Worm (Caenorhabditis elegans) whole organism, mixed stage, embryonic: Measurements from ENCODE around the gene T05H4.11.

Experiments
- M03D4.4 ChIP-seq: sonication (generic microtip); optimal IDR thresholded peaks from 2 replicates; lab custom pipeline; 2017; ENCODE audit warnings: mild to moderate bottlenecking, missing genetic modification characterization, missing compliant biosample characterization
- ceh-43 ChIP-seq: fragments of 200-800 bp; sonication (Bioruptor generic); optimal IDR thresholded peaks from 2 replicates; lab custom pipeline; 2018; ENCODE audit warnings: mild to moderate bottlenecking, missing genetic modification characterization, moderate library complexity, missing compliant biosample characterization
- ces-1 ChIP-seq: fragments of 150-350 bp; optimal IDR thresholded peaks from 2 replicates; lab custom pipeline; 2014; ENCODE audit warnings: missing biosample characterization, missing genetic modification reagents, missing genetic modification characterization
- cnd-1 ChIP-seq: fragments of 200-800 bp; sonication (Bioruptor generic); optimal IDR thresholded peaks from 2 replicates; lab custom pipeline; 2018; ENCODE audit warnings: mild to moderate bottlenecking, missing genetic modification characterization, missing compliant biosample characterization
- drap-1 ChIP-seq: fragments of 200-800 bp; sonication (Bioruptor generic); optimal IDR thresholded peaks from 3 replicates; lab custom pipeline; 2018; ENCODE audit warnings: mild to moderate bottlenecking, missing genetic modification characterization, missing compliant biosample characterization
- elt-1 ChIP-seq: sonication (generic microtip); optimal IDR thresholded peaks from 2 replicates; lab custom pipeline; 2017; ENCODE audit warnings: missing genetic modification characterization, mild to moderate bottlenecking, missing compliant biosample characterization, antibody characterized with exemption, moderate library complexity, borderline replicate concordance; ENCODE audit not compliant: insufficient read depth
- flh-1 ChIP-seq: fragments of 200-800 bp; sonication (Bioruptor generic); optimal IDR thresholded peaks from 2 replicates; lab custom pipeline; 2018; ENCODE audit warnings: mild to moderate bottlenecking, missing genetic modification characterization, moderate library complexity, missing compliant biosample characterization
- ham-2 ChIP-seq: fragments of 200-800 bp; sonication (Bioruptor generic); optimal IDR thresholded peaks from 2 replicates; lab custom pipeline; 2018; ENCODE audit warnings: mild to moderate bottlenecking, missing genetic modification characterization, missing compliant biosample characterization
- hlh-1 ChIP-seq: fragments of 150-350 bp; optimal IDR thresholded peaks from 2 replicates; lab custom pipeline; 2014; ENCODE audit warnings: missing biosample characterization, missing genetic modification reagents, missing genetic modification characterization
- lin-13 ChIP-seq: fragments of 150-350 bp; optimal IDR thresholded peaks from 2 replicates; lab custom pipeline; 2014; ENCODE audit warnings: missing biosample characterization, missing genetic modification characterization
- lsy-2 ChIP-seq: fragments of 150-350 bp; optimal IDR thresholded peaks from 2 replicates; lab custom pipeline; 2014; ENCODE audit warnings: missing biosample characterization, missing genetic modification characterization
- mab-5 ChIP-seq: fragments of 150-350 bp; optimal IDR thresholded peaks from 2 replicates; lab custom pipeline; 2014; ENCODE audit warnings: missing biosample characterization, missing genetic modification characterization
- mep-1 ChIP-seq: fragments of 150-350 bp; optimal IDR thresholded peaks from 2 replicates; lab custom pipeline; 2017; ENCODE audit warnings: missing biosample characterization, missing genetic modification reagents, missing genetic modification characterization, inconsistent platforms
- mls-2 ChIP-seq: sonication (generic microtip); optimal IDR thresholded peaks from 2 replicates; lab custom pipeline; 2016; ENCODE audit warnings: mild to moderate bottlenecking, missing genetic modification characterization, moderate library complexity, missing compliant biosample characterization
- nhr-12 ChIP-seq: fragments of 150-350 bp; optimal IDR thresholded peaks from 2 replicates; lab custom pipeline; 2014; ENCODE audit warnings: missing biosample characterization, missing genetic modification characterization
- nhr-2 ChIP-seq: fragments of 150-350 bp; optimal IDR thresholded peaks from 2 replicates; lab custom pipeline; 2014; ENCODE audit warnings: missing biosample characterization, missing genetic modification characterization
- nhr-237 ChIP-seq: fragments of 150-350 bp; optimal IDR thresholded peaks from 2 replicates; lab custom pipeline; 2014; ENCODE audit warnings: missing biosample characterization, missing genetic modification characterization
- nhr-28 ChIP-seq: fragments of 150-350 bp; optimal IDR thresholded peaks from 2 replicates; lab custom pipeline; 2014; ENCODE audit warnings: missing biosample characterization, missing genetic modification characterization
- pha-4 ChIP-seq: fragments of 150-350 bp; optimal IDR thresholded peaks from 2 replicates; lab custom pipeline; 2018; ENCODE audit warnings: missing biosample characterization, missing genetic modification reagents, missing genetic modification characterization
- sem-2 ChIP-seq: fragments of 200-800 bp; sonication (Bioruptor generic); optimal IDR thresholded peaks from 2 replicates; lab custom pipeline; 2018; ENCODE audit warnings: mild to moderate bottlenecking, missing genetic modification characterization, missing compliant biosample characterization
- snpc-4 ChIP-seq: fragments of 150-350 bp; optimal IDR thresholded peaks from 2 replicates; lab custom pipeline; 2014; ENCODE audit warnings: missing biosample characterization, missing genetic modification characterization
- sptf-1 ChIP-seq: sonication (generic microtip); optimal IDR thresholded peaks from 2 replicates; lab custom pipeline; 2017; ENCODE audit warnings: mild to moderate bottlenecking, missing genetic modification characterization, moderate library complexity, missing compliant biosample characterization
- tbx-8 ChIP-seq: fragments of 200-800 bp; sonication (Bioruptor generic); optimal IDR thresholded peaks from 2 replicates; lab custom pipeline; 2018; ENCODE audit warnings: mild to moderate bottlenecking, missing genetic modification characterization, moderate library complexity, missing compliant biosample characterization
- unc-39 ChIP-seq: fragments of 150-350 bp; optimal IDR thresholded peaks from 2 replicates; lab custom pipeline; 2014; ENCODE audit warnings: missing biosample characterization, missing genetic modification characterization
- ztf-11 ChIP-seq: fragments of 150-350 bp; optimal IDR thresholded peaks from 2 replicates; lab custom pipeline; 2014; ENCODE audit warnings: missing biosample characterization, missing genetic modification characterization

Gene T05H4.11

DNA sequence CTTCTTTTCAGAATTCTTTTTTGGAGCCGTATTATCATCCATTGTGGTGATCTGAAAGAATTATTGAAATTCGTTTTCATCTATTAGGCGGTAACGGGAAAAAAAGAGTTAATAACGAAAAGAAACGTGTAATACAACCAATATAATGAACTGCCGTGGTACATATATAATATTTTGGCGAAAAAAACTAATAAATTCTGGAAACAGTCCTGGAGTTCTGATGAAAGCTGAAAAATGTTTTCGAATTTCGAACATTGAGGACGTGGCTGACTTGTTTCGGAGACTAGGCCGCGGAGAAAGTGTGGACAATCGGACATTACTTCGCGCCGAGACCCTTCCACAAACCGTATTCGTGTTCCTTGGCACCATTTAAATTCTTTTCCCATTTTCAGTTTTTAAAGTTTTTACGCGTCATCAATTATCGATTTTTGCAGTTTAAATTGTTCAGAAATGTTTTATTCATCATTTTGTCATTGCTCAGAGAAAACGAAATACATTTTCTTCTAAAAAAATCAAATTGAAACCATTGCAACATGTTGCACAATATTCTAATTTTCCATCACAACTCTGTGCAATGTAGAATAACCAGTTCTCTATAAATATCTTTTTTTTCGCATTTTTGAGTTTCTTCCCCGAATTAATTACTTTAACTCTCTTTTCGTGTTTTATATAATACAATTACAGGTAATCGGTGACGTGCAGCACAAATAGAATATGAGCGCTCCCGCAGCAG is 7.6 kb upstream of the T05H4.11 start, which contains the start of the genes gad-1 and erfa-1:
TSS of gene gad-1 (minus strand) at position 51 of the 733 bp plus-strand sequence.
TSS of gene erfa-1 (plus strand) at position 683 of the 733 bp plus-strand sequence.
- TF ChIP-seq sem-2 (GFP tag; lab: Kevin White, UChicago): no peak
- TF ChIP-seq pha-4 (tag; lab: Kevin White, UChicago): peak; percentile 8
- TF ChIP-seq ces-1 (GFP tag; lab: Kevin White, UChicago): no peak
- peak; percentile 9 for TF ChIP-seq lin-13 (tag; lab: Kevin White, UChicago)
- peak; percentile 51 for TF ChIP-seq mep-1 (tag; lab: Kevin White, UChicago)
- TF ChIP-seq lsy-2 (tag; lab: Kevin White, UChicago): peak; percentile 84
- peak; percentile 2 for TF ChIP-seq hlh-1 (tag; lab: Kevin White, UChicago)

DNA sequence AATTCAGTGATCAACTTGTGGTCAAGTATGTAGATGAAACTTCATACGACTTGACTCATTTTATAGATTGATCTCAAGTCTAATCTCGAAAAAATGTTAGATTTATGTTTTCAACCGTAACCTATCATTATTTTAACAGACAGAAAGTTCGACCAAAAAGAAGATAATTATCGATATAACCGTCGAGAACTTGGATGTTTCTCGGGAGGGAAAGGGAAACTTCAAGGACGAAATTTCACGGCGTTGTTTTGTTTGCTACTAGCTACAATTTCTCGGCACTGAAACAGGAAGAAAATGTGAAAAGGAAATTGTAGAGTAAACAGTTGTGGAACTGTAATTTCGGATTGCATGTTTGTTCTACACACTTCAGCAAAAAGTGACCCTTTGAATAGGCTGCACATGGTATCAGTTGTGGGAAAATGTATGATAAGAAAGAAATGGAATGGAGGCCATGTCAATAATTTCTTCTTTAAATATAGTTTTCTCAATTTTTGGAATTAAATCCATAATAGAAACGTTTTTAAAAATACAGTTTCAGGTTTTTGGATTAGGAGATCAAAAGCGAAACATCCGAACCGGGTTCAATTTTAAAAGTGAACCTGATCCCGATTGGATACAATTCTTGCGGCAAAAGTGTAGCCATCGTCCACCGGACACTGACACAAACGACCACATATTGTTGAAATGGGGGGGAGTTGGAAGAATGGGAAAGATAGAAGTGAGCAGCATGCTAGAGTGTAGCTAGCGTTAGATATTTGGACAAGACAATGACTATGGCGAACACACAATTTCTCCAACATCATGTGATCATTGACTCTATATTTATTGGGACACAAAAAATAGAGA is 4.7 kb upstream of the T05H4.11 start:
- TF ChIP-seq nhr-237 (tag; lab: Kevin White, UChicago): no peak
- TF ChIP-seq mep-1 (tag; lab: Kevin White, UChicago): no peak
- TF ChIP-seq ztf-11: no peak
- no peak for TF ChIP-seq tbx-8
- TF ChIP-seq sptf-1 (tag; lab: Kevin White, UChicago): no peak
- no peak for TF ChIP-seq M03D4.4 (tag; lab: Kevin White, UChicago)
- TF ChIP-seq ces-1 (GFP tag; lab: Kevin White, UChicago): no peak
- no peak for TF ChIP-seq nhr-2 (tag; lab: Kevin White, UChicago)
- no peak for TF ChIP-seq cnd-1 (tag; lab: Kevin White, UChicago)
- TF ChIP-seq flh-1 (GFP tag; lab: Kevin White, UChicago): no peak
- no peak for TF ChIP-seq nhr-12 (tag; lab: Kevin White, UChicago)
- no peak for TF ChIP-seq elt-1 (tag; lab: Kevin White, UChicago)
- TF ChIP-seq unc-39 (tag; lab: Kevin White, UChicago): no peak

DNA sequence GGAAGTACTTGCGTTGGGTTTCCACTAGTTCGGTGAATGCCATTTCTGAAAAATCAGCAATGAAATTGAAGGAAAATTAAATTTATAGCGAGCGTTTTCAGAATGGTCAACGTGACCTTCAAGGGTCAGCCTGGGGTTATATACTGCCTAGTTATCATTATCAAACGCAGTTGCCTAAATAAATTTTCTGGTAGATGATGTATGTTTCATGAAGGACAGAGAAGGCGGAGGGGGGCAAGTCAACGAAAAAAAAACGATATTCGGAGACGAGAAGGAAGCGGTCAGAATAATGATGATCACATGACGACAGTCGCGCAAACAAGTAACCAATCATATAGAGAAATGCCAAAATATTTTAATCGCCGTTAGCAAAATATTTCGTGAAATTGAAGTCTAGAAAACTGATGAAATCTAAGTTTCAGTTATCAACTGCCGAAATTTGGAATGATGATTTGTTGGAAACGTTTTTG is 3.8 kb upstream of the T05H4.11 start, which contains the start of gene alh-4:
TSS of gene alh-4 (minus strand) at position 51 of the 470 bp plus-strand sequence.
- TF ChIP-seq nhr-237 (tag; lab: Kevin White, UChicago): no peak
- no peak for TF ChIP-seq snpc-4 (tag; lab: Kevin White, UChicago)
- TF ChIP-seq unc-39 (tag; lab: Kevin White, UChicago): no peak
- no peak for TF ChIP-seq M03D4.4 (tag; lab: Kevin White, UChicago)
- TF ChIP-seq nhr-12 (tag; lab: Kevin White, UChicago): no peak
- no peak for TF ChIP-seq lsy-2 (tag; lab: Kevin White, UChicago)
- no peak for TF ChIP-seq pha-4 (tag; lab: Kevin White, UChicago)
- no peak for TF ChIP-seq mab-5 (tag; lab: Kevin White, UChicago)
- TF ChIP-seq ztf-11: no peak
- TF ChIP-seq mls-2 (tag; lab: Kevin White, UChicago): no peak

DNA sequence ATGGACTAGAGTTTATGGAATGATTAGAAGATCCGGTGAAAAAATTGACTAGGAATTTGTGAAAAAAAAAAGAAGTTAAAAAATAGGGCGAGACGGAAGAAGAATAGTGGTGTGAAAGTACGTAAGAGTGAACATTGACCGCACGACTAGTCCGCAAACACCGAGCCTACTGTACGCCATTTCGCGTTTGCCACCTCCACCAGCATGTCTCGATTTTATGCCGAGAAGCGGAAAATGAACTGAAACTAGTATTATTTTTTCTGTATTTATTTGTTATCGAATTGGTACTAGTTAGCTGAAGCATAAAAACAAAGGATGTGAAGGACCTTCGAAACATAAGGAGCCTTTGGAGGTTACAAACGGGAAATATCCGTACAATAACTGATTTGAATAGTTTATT is 1.4 kb upstream of the T05H4.11 start:
- TF ChIP-seq nhr-28 (tag; lab: Kevin White, UChicago): no peak
- TF ChIP-seq cnd-1 (tag; lab: Kevin White, UChicago): peak; percentile 18
- TF ChIP-seq snpc-4 (tag; lab: Kevin White, UChicago): no peak
- peak; percentile 75 for TF ChIP-seq lsy-2 (tag; lab: Kevin White, UChicago)
- peak; percentile 30 for TF ChIP-seq mep-1 (tag; lab: Kevin White, UChicago)
- TF ChIP-seq drap-1 (GFP tag; lab: Kevin White, UChicago): no peak

DNA sequence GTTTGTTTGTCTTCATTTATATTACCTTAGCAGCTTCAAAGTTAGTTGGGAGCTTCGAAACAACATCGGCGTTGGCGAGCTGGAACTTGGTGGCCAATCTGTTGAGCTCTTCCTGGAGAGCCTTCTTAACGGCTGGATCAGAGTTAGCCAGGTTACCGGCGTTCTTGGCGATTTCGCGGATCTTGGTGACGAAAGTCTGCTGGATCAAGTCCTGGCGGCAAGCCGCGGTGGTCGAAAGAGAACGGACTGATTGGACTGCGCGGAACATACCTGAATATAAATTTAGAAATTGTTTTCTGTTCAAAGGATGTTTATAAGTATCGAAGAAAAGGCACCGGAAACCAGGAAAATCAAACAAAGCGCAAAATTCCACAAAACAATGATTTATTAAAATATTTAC is 782 bp upstream of the T05H4.11 start, which contains the start of gene atp-4:
TSS of gene atp-4 (minus strand) at position 270 of the 400 bp plus-strand sequence.
- TF ChIP-seq sem-2 (GFP tag; lab: Kevin White, UChicago): no peak
- TF ChIP-seq unc-39 (tag; lab: Kevin White, UChicago): no peak
- no peak for TF ChIP-seq mab-5 (tag; lab: Kevin White, UChicago)
- TF ChIP-seq ztf-11: no peak
- no peak for TF ChIP-seq ceh-43 (GFP tag; lab: Kevin White, UChicago)
- no peak for TF ChIP-seq flh-1 (GFP tag; lab: Kevin White, UChicago)
- no peak for TF ChIP-seq ham-2 (GFP tag; lab: Kevin White, UChicago)
- no peak for TF ChIP-seq pha-4 (tag; lab: Kevin White, UChicago)
